Fruit fly (Drosophila melanogaster) whole organism, embryonic: ENCODE data around the gene CG6839.
A peak's percentile ranks its signal among the peaks of the same experiment; 100 is the strongest.

Experiments
- ATbp ChIP-seq: fragments of 200-800 bp; sonication (Bioruptor generic); optimal IDR thresholded peaks from 2 replicates; lab custom pipeline; 2017; ENCODE audit warnings: missing biosample characterization, mild to moderate bottlenecking, missing genetic modification characterization, missing genetic modification reagents
- CG10267 ChIP-seq: fragments of 200-800 bp; sonication (Bioruptor generic); optimal IDR thresholded peaks from 2 replicates; lab custom pipeline; 2018; ENCODE audit warnings: missing biosample characterization, mild to moderate bottlenecking, missing genetic modification characterization, moderate library complexity
- CG10565 ChIP-seq: fragments of 200-800 bp; sonication (Bioruptor generic); optimal IDR thresholded peaks from 3 replicates; lab custom pipeline; 2016; ENCODE audit warnings: missing biosample characterization, mild to moderate bottlenecking, missing genetic modification characterization
- CG11093 ChIP-seq: fragments of 200-800 bp; sonication (Bioruptor generic); IDR thresholded peaks from 3 replicates; pipeline ENCODE4 v1.3.6; 2022; ENCODE audit warnings: missing biosample characterization, missing genetic modification characterization
- CG12104 ChIP-seq: fragments of 200-800 bp; sonication (Bioruptor generic); optimal IDR thresholded peaks from 3 replicates; lab custom pipeline; 2016; ENCODE audit warnings: missing biosample characterization, missing genetic modification characterization
- CG12155 ChIP-seq: fragments of 200-800 bp; sonication (Bioruptor generic); optimal IDR thresholded peaks from 3 replicates; lab custom pipeline; 2016; ENCODE audit warnings: missing biosample characterization, missing genetic modification characterization
- CG12299 ChIP-seq: fragments of 200-800 bp; sonication (Bioruptor generic); optimal IDR thresholded peaks from 2 replicates; lab custom pipeline; 2018; ENCODE audit warnings: missing biosample characterization, mild to moderate bottlenecking, missing genetic modification characterization
- CG12659 ChIP-seq: fragments of 200-800 bp; sonication (Bioruptor generic); optimal IDR thresholded peaks from 3 replicates; lab custom pipeline; 2017; ENCODE audit warnings: mild to moderate bottlenecking, missing biosample characterization, missing genetic modification reagents, missing genetic modification characterization
- CG12744 ChIP-seq: fragments of 200-800 bp; sonication (Bioruptor generic); optimal IDR thresholded peaks from 2 replicates; lab custom pipeline; 2016; ENCODE audit warnings: missing biosample characterization, missing genetic modification characterization
- CG1603 ChIP-seq: fragments of 200-800 bp; sonication (Bioruptor generic); optimal IDR thresholded peaks from 2 replicates; lab custom pipeline; 2019; ENCODE audit warnings: missing biosample characterization, mild to moderate bottlenecking, missing genetic modification characterization, moderate library complexity
- CG17186 ChIP-seq: fragments of 200-800 bp; sonication (Bioruptor generic); optimal IDR thresholded peaks from 3 replicates; lab custom pipeline; 2017; ENCODE audit warnings: missing biosample characterization, missing genetic modification reagents, missing genetic modification characterization
- CG17612 ChIP-seq: fragments of 200-800 bp; sonication (Bioruptor generic); IDR thresholded peaks from 2 replicates; pipeline ENCODE4 v1.3.6; 2022; ENCODE audit warnings: missing biosample characterization, missing genetic modification characterization
- CG18011 ChIP-seq: fragments of 200-800 bp; sonication (Bioruptor generic); optimal IDR thresholded peaks from 2 replicates; lab custom pipeline; 2017; ENCODE audit warnings: missing biosample characterization, missing genetic modification characterization, mild to moderate bottlenecking, moderate library complexity, missing genotype
- CG18262 ChIP-seq: fragments of 200-800 bp; optimal IDR thresholded peaks from 3 replicates; lab custom pipeline; 2019; ENCODE audit warnings: missing biosample characterization, mild to moderate bottlenecking, missing genetic modification characterization, moderate library complexity
- CG2116 ChIP-seq: fragments of 200-800 bp; sonication (Bioruptor generic); optimal IDR thresholded peaks from 3 replicates; lab custom pipeline; 2018; ENCODE audit warnings: missing biosample characterization, mild to moderate bottlenecking, missing genetic modification characterization
- CG30403 ChIP-seq: fragments of 200-800 bp; sonication (Bioruptor generic); optimal IDR thresholded peaks from 3 replicates; lab custom pipeline; 2016; ENCODE audit warnings: missing biosample characterization, missing genetic modification characterization
- CG34422 ChIP-seq: fragments of 200-800 bp; sonication (Bioruptor generic); IDR thresholded peaks from 3 replicates; pipeline ENCODE4 v1.3.6; 2022; ENCODE audit warnings: missing biosample characterization, missing genetic modification characterization
- CG43689 ChIP-seq: fragments of 200-800 bp; sonication (Bioruptor generic); IDR thresholded peaks from 2 replicates; pipeline ENCODE4 v1.3.6; 2022; ENCODE audit warnings: missing biosample characterization, missing genetic modification characterization
- CG6254 ChIP-seq: fragments of 200-800 bp; sonication (Bioruptor generic); optimal IDR thresholded peaks from 3 replicates; lab custom pipeline; 2017; ENCODE audit warnings: mild to moderate bottlenecking, missing biosample characterization, missing genetic modification reagents, missing genetic modification characterization
- CG6654 ChIP-seq: fragments of 200-800 bp; sonication (Bioruptor generic); optimal IDR thresholded peaks from 2 replicates; lab custom pipeline; 2017; ENCODE audit warnings: missing biosample characterization, mild to moderate bottlenecking, missing genetic modification characterization
- CG6791 ChIP-seq: fragments of 200-800 bp; sonication (Bioruptor generic); IDR thresholded peaks from 3 replicates; pipeline ENCODE4 v1.3.6; 2022; ENCODE audit warnings: missing biosample characterization, missing genetic modification characterization; ENCODE audit not compliant: partially characterized antibody
- CG7963 ChIP-seq: fragments of 200-800 bp; sonication (Bioruptor generic); IDR thresholded peaks from 3 replicates; pipeline ENCODE4 v1.3.6; 2022; ENCODE audit warnings: missing biosample characterization, missing genetic modification characterization; ENCODE audit not compliant: partially characterized antibody
- CrebB ChIP-seq: fragments of 200-800 bp; sonication (Bioruptor generic); optimal IDR thresholded peaks from 3 replicates; lab custom pipeline; 2018; ENCODE audit warnings: missing biosample characterization, mild to moderate bottlenecking, missing genetic modification characterization
- D19B ChIP-seq: fragments of 200-800 bp; sonication (Bioruptor generic); optimal IDR thresholded peaks from 2 replicates; lab custom pipeline; 2017; ENCODE audit warnings: missing biosample characterization, mild to moderate bottlenecking, missing genetic modification characterization
- Doc3 ChIP-seq: fragments of 200-800 bp; sonication (Bioruptor generic); IDR thresholded peaks from 3 replicates; pipeline ENCODE4 v1.3.6; 2022; ENCODE audit warnings: missing biosample characterization, missing genetic modification characterization; ENCODE audit not compliant: partially characterized antibody
- Hsf ChIP-seq: fragments of 200-800 bp; sonication (Bioruptor generic); optimal IDR thresholded peaks from 3 replicates; lab custom pipeline; 2016; ENCODE audit warnings: missing biosample characterization, missing genetic modification characterization
- Lpt ChIP-seq: fragments of >200 bp; optimal IDR thresholded peaks from 2 replicates; lab custom pipeline; 2018; ENCODE audit warnings: missing biosample characterization, missing genetic modification characterization
- MBD-R2 ChIP-seq: fragments of 200-800 bp; sonication (Bioruptor generic); IDR thresholded peaks from 2 replicates; pipeline ENCODE4 v1.3.6; 2022; ENCODE audit warnings: missing biosample characterization, missing genetic modification characterization
- MTF-1 ChIP-seq: fragments of 200-800 bp; sonication (Bioruptor generic); optimal IDR thresholded peaks from 2 replicates; lab custom pipeline; 2018; ENCODE audit warnings: missing biosample characterization, mild to moderate bottlenecking, missing genetic modification characterization, borderline replicate concordance
- Myb ChIP-seq: fragments of 200-800 bp; sonication (Bioruptor generic); optimal IDR thresholded peaks from 2 replicates; lab custom pipeline; 2016; ENCODE audit warnings: missing biosample characterization, missing genetic modification characterization
- NC2α ChIP-seq: fragments of 200-800 bp; sonication (Bioruptor generic); optimal IDR thresholded peaks from 2 replicates; lab custom pipeline; 2016; ENCODE audit warnings: missing biosample characterization, missing genetic modification characterization
- NK7.1 ChIP-seq: fragments of 200-800 bp; sonication (Bioruptor generic); optimal IDR thresholded peaks from 3 replicates; lab custom pipeline; 2016; ENCODE audit warnings: missing biosample characterization, missing genetic modification characterization
- Spps ChIP-seq: fragments of 200-800 bp; sonication (Bioruptor generic); optimal IDR thresholded peaks from 2 replicates; lab custom pipeline; 2018; ENCODE audit warnings: missing biosample characterization, mild to moderate bottlenecking, missing genetic modification characterization
- Sry-δ ChIP-seq: fragments of 200-800 bp; sonication (Bioruptor generic); optimal IDR thresholded peaks from 2 replicates; lab custom pipeline; 2016; ENCODE audit warnings: missing biosample characterization, missing genetic modification characterization
- Xbp1 ChIP-seq: fragments of 200-800 bp; sonication (Bioruptor generic); optimal IDR thresholded peaks from 3 replicates; lab custom pipeline; 2016; ENCODE audit warnings: missing biosample characterization, mild to moderate bottlenecking, missing genetic modification characterization
- az2 ChIP-seq: fragments of 200-800 bp; sonication (Bioruptor generic); optimal IDR thresholded peaks from 3 replicates; lab custom pipeline; 2016; ENCODE audit warnings: missing biosample characterization, missing genetic modification characterization
- croc ChIP-seq: fragments of 200-800 bp; sonication (Bioruptor generic); conservative IDR thresholded peaks from 3 replicates; pipeline ENCODE4 v1.3.6; 2022; ENCODE audit warnings: missing biosample characterization, missing genetic modification characterization
- cwo ChIP-seq: fragments of 200-800 bp; sonication (Bioruptor generic); optimal IDR thresholded peaks from 3 replicates; lab custom pipeline; 2017; ENCODE audit warnings: missing biosample characterization, missing genetic modification characterization, mild to moderate bottlenecking, moderate library complexity, missing genetic modification reagents
- dmrt99B ChIP-seq: fragments of 200-800 bp; sonication (Bioruptor generic); optimal IDR thresholded peaks from 2 replicates; lab custom pipeline; 2018; ENCODE audit warnings: missing biosample characterization, mild to moderate bottlenecking, missing genetic modification characterization, moderate library complexity
- ftz-f1 ChIP-seq: fragments of 200-800 bp; sonication (Bioruptor generic); optimal IDR thresholded peaks from 2 replicates; lab custom pipeline; 2016; ENCODE audit warnings: missing biosample characterization, missing genetic modification characterization
- gsb ChIP-seq: fragments of 200-800 bp; sonication (Bioruptor generic); IDR thresholded peaks from 2 replicates; pipeline ENCODE4 v1.3.6; 2022; ENCODE audit warnings: missing biosample characterization, missing genetic modification characterization
- ham ChIP-seq: fragments of 200-800 bp; sonication (Bioruptor generic); IDR thresholded peaks from 2 replicates; pipeline ENCODE4 v1.3.6; 2022; ENCODE audit warnings: missing biosample characterization, missing genetic modification characterization
- hbn ChIP-seq: fragments of 200-800 bp; sonication (Bioruptor generic); IDR thresholded peaks from 2 replicates; pipeline ENCODE4 v1.3.6; 2022; ENCODE audit warnings: missing biosample characterization, missing genetic modification characterization; ENCODE audit not compliant: partially characterized antibody
- her ChIP-seq: fragments of 200-800 bp; sonication (Bioruptor generic); optimal IDR thresholded peaks from 2 replicates; lab custom pipeline; 2016; ENCODE audit warnings: missing biosample characterization, missing genetic modification characterization
- hth ChIP-seq: fragments of >200 bp; optimal IDR thresholded peaks from 2 replicates; lab custom pipeline; 2017; ENCODE audit warnings: inconsistent platforms
- lilli ChIP-seq: fragments of 200-800 bp; sonication (Bioruptor generic); optimal IDR thresholded peaks from 3 replicates; lab custom pipeline; 2016; ENCODE audit warnings: missing biosample characterization, missing genetic modification characterization
- ro ChIP-seq: fragments of 200-800 bp; sonication (Bioruptor generic); IDR thresholded peaks from 2 replicates; pipeline ENCODE4 v1.3.6; 2022; ENCODE audit warnings: missing biosample characterization, missing genetic modification characterization
- scrt ChIP-seq: fragments of 200-800 bp; sonication (Bioruptor generic); optimal IDR thresholded peaks from 2 replicates; lab custom pipeline; 2018; ENCODE audit warnings: missing biosample characterization, mild to moderate bottlenecking, missing genetic modification characterization, moderate library complexity
- sim ChIP-seq: fragments of 200-800 bp; sonication (Bioruptor generic); IDR thresholded peaks from 2 replicates; pipeline ENCODE4 v1.3.6; 2022; ENCODE audit warnings: missing biosample characterization, missing genetic modification characterization
- zen ChIP-seq: fragments of 200-800 bp; sonication (Bioruptor generic); optimal IDR thresholded peaks from 3 replicates; lab custom pipeline; 2018; ENCODE audit warnings: missing biosample characterization, mild to moderate bottlenecking, missing genetic modification characterization, moderate library complexity

Gene CG6839

dm6 chr3L:18904772-18905601 is 12.4 kb upstream of the CG6839 start, which contains the start of the genes CSN1b and Prp6 (continued):
- no peak for TF ChIP-seq CG12155 (GFP tag; lab: Kevin White, UChicago)
- TF ChIP-seq CG12299: no peak
- TF ChIP-seq NC2α (GFP tag; lab: Kevin White, UChicago): no peak
- TF ChIP-seq Hsf (GFP tag; lab: Kevin White, UChicago): peak; percentile 5
- peak; percentile 64 for TF ChIP-seq MBD-R2 (GFP tag; lab: Robert Waterston, UW)
- TF ChIP-seq hth: no peak
- TF ChIP-seq CG6254 (GFP tag; lab: Kevin White, UChicago): no peak
- no peak for TF ChIP-seq az2
- TF ChIP-seq CG7963 (GFP tag; lab: Robert Waterston, UW): peak; percentile 41; the same call in 1 of the 3 replicates
- no peak for TF ChIP-seq CG12104 (GFP tag; lab: Kevin White, UChicago)
- no peak for TF ChIP-seq gsb (GFP tag; lab: Robert Waterston, UW)
- no peak for TF ChIP-seq scrt
- no peak for TF ChIP-seq ATbp (GFP tag; lab: Kevin White, UChicago)
- TF ChIP-seq CG30403 (GFP tag; lab: Kevin White, UChicago): peak; percentile 37
- no peak for TF ChIP-seq CG18262 (tag; lab: Kevin White, UChicago)
- peak; percentile 21 for TF ChIP-seq Xbp1 (GFP tag; lab: Kevin White, UChicago)
- no peak for TF ChIP-seq croc
- no peak for TF ChIP-seq lilli (GFP tag; lab: Kevin White, UChicago)
- no peak for TF ChIP-seq Spps (tag; lab: Kevin White, UChicago)
- TF ChIP-seq NK7.1 (GFP tag; lab: Kevin White, UChicago): no peak
- no peak for TF ChIP-seq Myb (GFP tag; lab: Kevin White, UChicago)
- TF ChIP-seq CG6791 (GFP tag; lab: Robert Waterston, UW): peak; percentile 57
- no peak for TF ChIP-seq cwo (GFP tag; lab: Kevin White, UChicago)
- TF ChIP-seq CrebB (tag; lab: Kevin White, UChicago): no peak
- no peak for TF ChIP-seq CG6654 (GFP tag; lab: Kevin White, UChicago)
- TF ChIP-seq CG17612 (GFP tag; lab: Robert Waterston, UW): no peak
- TF ChIP-seq CG2116 (GFP tag; lab: Kevin White, UChicago): peak; percentile 52
- no peak for TF ChIP-seq sim (GFP tag; lab: Robert Waterston, UW)
- no peak for TF ChIP-seq D19B (GFP tag; lab: Kevin White, UChicago)
- TF ChIP-seq her (GFP tag; lab: Kevin White, UChicago): no peak
- TF ChIP-seq ro (GFP tag; lab: Robert Waterston, UW): no peak
- no peak for TF ChIP-seq CG11093
- TF ChIP-seq ftz-f1: no peak
- TF ChIP-seq dmrt99B (tag; lab: Kevin White, UChicago): no peak
- TF ChIP-seq CG17186: no peak
- TF ChIP-seq Doc3 (GFP tag; lab: Robert Waterston, UW): peak; percentile 52; the same call in 2 of the 3 replicates
- no peak for TF ChIP-seq Lpt (GFP tag; lab: Kevin White, UChicago)
- no peak for TF ChIP-seq zen (tag; lab: Kevin White, UChicago)
- TF ChIP-seq CG34422 (GFP tag; lab: Robert Waterston, UW): no peak
- no peak for TF ChIP-seq CG1603 (tag; lab: Kevin White, UChicago)
- TF ChIP-seq CG12744: no peak
- TF ChIP-seq CG12659 (GFP tag; lab: Kevin White, UChicago): peak; percentile 52
- peak; percentile 27 for TF ChIP-seq CG10267 (tag; lab: Kevin White, UChicago)
- TF ChIP-seq Sry-δ (GFP tag; lab: Kevin White, UChicago): peak; percentile 75
- no peak for TF ChIP-seq MTF-1 (GFP tag; lab: Kevin White, UChicago)
- no peak for TF ChIP-seq CG10565 (GFP tag; lab: Kevin White, UChicago)
- TF ChIP-seq CG43689 (GFP tag; lab: Robert Waterston, UW): no peak
- TF ChIP-seq hbn: peak; percentile 31
- TF ChIP-seq CG18011 (GFP tag; lab: Kevin White, UChicago): no peak
- TF ChIP-seq ham (GFP tag; lab: Robert Waterston, UW): no peak
